Worm (Caenorhabditis elegans) whole organism, L4 larva: ENCODE measurements around the gene eral-1.

Source experiments
- F10B5.3 ChIP-seq: sonication (generic microtip); optimal IDR thresholded peaks from 2 replicates; lab custom pipeline; 2016; ENCODE audit warnings: mild to moderate bottlenecking, missing genetic modification characterization, missing compliant biosample characterization
- F37D6.2 ChIP-seq: sonication (generic microtip); optimal IDR thresholded peaks from 2 replicates; lab custom pipeline; 2016; ENCODE audit warnings: mild to moderate bottlenecking, missing genetic modification characterization, missing compliant biosample characterization
- F44E2.7 ChIP-seq: fragments of 200-800 bp; sonication (Bioruptor generic); IDR thresholded peaks from 2 replicates; pipeline ENCODE4 v2.1.2; 2022; ENCODE audit warnings: missing genetic modification characterization, missing compliant biosample characterization
- F49E8.2 ChIP-seq: sonication (generic microtip); optimal IDR thresholded peaks from 2 replicates; lab custom pipeline; 2016; ENCODE audit warnings: missing compliant biosample characterization, mild to moderate bottlenecking, missing genetic modification characterization, borderline replicate concordance
- Y48G9A.11 ChIP-seq: fragments of 200-800 bp; sonication (Bioruptor generic); IDR thresholded peaks from 2 replicates; pipeline ENCODE4 v1.3.6; 2022; ENCODE audit warnings: missing genetic modification reagents, missing genetic modification characterization, missing compliant biosample characterization
- aha-1 ChIP-seq: fragments of 150-350 bp; peaks from one replicate; lab custom pipeline; 2014; ENCODE audit warnings: missing biosample characterization, missing genetic modification characterization
- ces-1 ChIP-seq: fragments of 150-350 bp; sonication (generic microtip); optimal IDR thresholded peaks from 4 replicates; lab custom pipeline; 2014; ENCODE audit warnings: missing biosample characterization, missing genetic modification reagents, missing genetic modification characterization
- daf-8 ChIP-seq: fragments of 200-800 bp; sonication (Bioruptor generic); IDR thresholded peaks from 2 replicates; pipeline ENCODE4 v1.3.6; 2022; ENCODE audit warnings: missing genetic modification characterization, missing compliant biosample characterization
- dmd-8 ChIP-seq: fragments of 200-800 bp; sonication (Bioruptor generic); IDR thresholded peaks from 2 replicates; pipeline ENCODE4 v1.3.6; 2022; ENCODE audit warnings: missing genetic modification characterization, missing compliant biosample characterization
- dmd-9 ChIP-seq: fragments of 200-800 bp; sonication (Bioruptor generic); IDR thresholded peaks from 2 replicates; pipeline ENCODE4 v1.3.6; 2022; ENCODE audit warnings: missing genetic modification reagents, missing genetic modification characterization, missing compliant biosample characterization
- dpl-1 ChIP-seq: fragments of 150-350 bp; optimal IDR thresholded peaks from 2 replicates; lab custom pipeline; 2014; ENCODE audit warnings: missing biosample characterization, missing genetic modification reagents, missing genetic modification characterization
- egl-43 ChIP-seq: fragments of 200-800 bp; sonication (Bioruptor generic); IDR thresholded peaks from 2 replicates; pipeline ENCODE4 v1.3.6; 2022; ENCODE audit warnings: missing genetic modification reagents, missing genetic modification characterization, missing compliant biosample characterization
- hlh-30 ChIP-seq: sonication (generic microtip); optimal IDR thresholded peaks from 2 replicates; lab custom pipeline; 2017; ENCODE audit warnings: antibody characterized with exemption, mild to moderate bottlenecking, missing genetic modification characterization, missing compliant biosample characterization; ENCODE audit not compliant: insufficient read depth
- hmg-1.1 ChIP-seq: fragments of 200-800 bp; sonication (Bioruptor generic); IDR thresholded peaks from 2 replicates; pipeline ENCODE4 v1.3.6; 2022; ENCODE audit warnings: missing genetic modification reagents, missing genetic modification characterization, missing compliant biosample characterization
- lin-15B ChIP-seq: fragments of 150-350 bp; sonication (generic microtip); optimal IDR thresholded peaks from 3 replicates; lab custom pipeline; 2014; ENCODE audit warnings: missing biosample characterization, missing genetic modification characterization
- lir-3 ChIP-seq: sonication (generic microtip); optimal IDR thresholded peaks from 2 replicates; lab custom pipeline; 2016; ENCODE audit warnings: mild to moderate bottlenecking, missing genetic modification characterization, missing compliant biosample characterization
- madf-9 ChIP-seq: fragments of 200-800 bp; sonication (Bioruptor generic); conservative IDR thresholded peaks from 2 replicates; pipeline ENCODE4 v1.3.6; 2022; ENCODE audit warnings: missing genetic modification reagents, missing genetic modification characterization, missing compliant biosample characterization
- mdl-1 ChIP-seq, 2 experiments: fragments of 150-350 bp in 1 of 2; sonication (generic microtip) in 1 of 2; optimal IDR thresholded peaks; 2 replicates each; lab custom pipeline; 2014 to 2017; ENCODE audit warnings: missing biosample characterization in 2 of 2, missing genetic modification characterization in 2 of 2
- mes-2 ChIP-seq: sonication (generic microtip); optimal IDR thresholded peaks from 2 replicates; lab custom pipeline; 2016; ENCODE audit warnings: missing genotype, mild to moderate bottlenecking, missing genetic modification characterization, missing compliant biosample characterization; ENCODE audit not compliant: poor library complexity, severe bottlenecking
- mxl-3 ChIP-seq: fragments of 200-800 bp; sonication (Bioruptor generic); optimal IDR thresholded peaks from 2 replicates; lab custom pipeline; 2018; ENCODE audit warnings: mild to moderate bottlenecking, missing genetic modification characterization, missing compliant biosample characterization
- nhr-10 ChIP-seq: fragments of 150-350 bp; optimal IDR thresholded peaks from 2 replicates; lab custom pipeline; 2014; ENCODE audit warnings: missing biosample characterization, missing genetic modification characterization
- nhr-28 ChIP-seq: fragments of 150-350 bp; optimal IDR thresholded peaks from 2 replicates; lab custom pipeline; 2014; ENCODE audit warnings: missing biosample characterization, missing genetic modification characterization
- nhr-42 ChIP-seq: fragments of 200-800 bp; sonication (Bioruptor generic); IDR thresholded peaks from 2 replicates; pipeline ENCODE4 v1.3.6; 2022; ENCODE audit warnings: missing genetic modification characterization, missing compliant biosample characterization
- nhr-77 ChIP-seq: fragments of 150-350 bp; optimal IDR thresholded peaks from 2 replicates; lab custom pipeline; 2014; ENCODE audit warnings: missing biosample characterization, missing genetic modification characterization
- rbr-2 ChIP-seq: sonication (generic microtip); optimal IDR thresholded peaks from 2 replicates; lab custom pipeline; 2016; ENCODE audit warnings: missing genotype, missing genetic modification characterization, missing compliant biosample characterization
- snpc-1.2 ChIP-seq: fragments of 200-800 bp; sonication (Bioruptor generic); IDR thresholded peaks from 2 replicates; pipeline ENCODE4 v1.3.6; 2022; ENCODE audit warnings: missing genetic modification reagents, missing genetic modification characterization, missing compliant biosample characterization
- spr-1 ChIP-seq: sonication (generic microtip); optimal IDR thresholded peaks from 2 replicates; lab custom pipeline; 2016; ENCODE audit warnings: mild to moderate bottlenecking, missing genetic modification characterization, missing compliant biosample characterization
- spr-3 ChIP-seq: fragments of 200-800 bp; sonication (Bioruptor generic); optimal IDR thresholded peaks from 2 replicates; lab custom pipeline; 2018; ENCODE audit warnings: mild to moderate bottlenecking, missing genetic modification characterization, missing compliant biosample characterization
- unc-62 ChIP-seq, 3 experiments: fragments of 150-350 bp in 1 of 3; sonication (generic microtip); optimal IDR thresholded peaks in 2 of 3; peaks in 1 of 3; 1 replicate in 1 of 3; 2 replicates in 2 of 3; lab custom pipeline; 2014 to 2017; ENCODE audit warnings: missing biosample characterization in 3 of 3, missing genetic modification characterization in 3 of 3, missing genetic modification reagents in 3 of 3, missing genotype in 1 of 3
- zag-1 ChIP-seq: fragments of 150-350 bp; optimal IDR thresholded peaks from 2 replicates; lab custom pipeline; 2014; ENCODE audit warnings: missing biosample characterization, missing genetic modification characterization
- zfp-3 ChIP-seq: fragments of 200-800 bp; sonication (Bioruptor generic); conservative IDR thresholded peaks from 2 replicates; pipeline ENCODE4 v1.3.6; 2022; ENCODE audit warnings: missing genetic modification reagents, missing genetic modification characterization, missing compliant biosample characterization
- ztf-11 ChIP-seq: fragments of 150-350 bp; optimal IDR thresholded peaks from 2 replicates; lab custom pipeline; 2014; ENCODE audit warnings: missing biosample characterization, missing genetic modification characterization

Gene eral-1

DNA sequence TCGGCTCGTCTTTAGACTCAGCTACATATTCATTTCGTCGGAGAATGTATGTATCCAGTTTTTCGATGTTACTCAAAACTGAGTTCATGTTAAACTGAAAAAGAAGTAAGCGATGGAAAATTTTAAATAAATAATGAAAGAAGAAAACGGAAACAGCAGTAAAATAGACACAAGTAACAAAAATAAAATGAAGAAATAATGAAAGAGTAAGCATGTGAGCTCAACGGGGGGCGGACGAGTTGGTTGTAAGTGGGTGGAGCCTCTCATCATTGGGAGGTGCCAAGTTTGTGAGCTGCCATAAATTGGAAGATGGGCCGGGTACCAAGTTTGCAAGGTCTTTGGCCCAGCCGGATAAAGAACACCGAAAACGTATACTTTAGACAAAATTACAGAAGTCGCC is 6.1 kb downstream of the eral-1 start, which contains the start of gene wee-1.1:
Gene wee-1.1, minus strand, starts transcription at position 101 of the 400 bp plus-strand sequence.
- TF ChIP-seq dpl-1 (GFP tag; lab: Kevin White, UChicago) = no peak
- no peak for TF ChIP-seq F37D6.2 (tag; lab: Kevin White, UChicago)
- no peak for TF ChIP-seq ztf-11 (tag; lab: Kevin White, UChicago)
- TF ChIP-seq zag-1 (tag; lab: Kevin White, UChicago) = no peak
- no peak for TF ChIP-seq lir-3 (tag; lab: Kevin White, UChicago)

DNA sequence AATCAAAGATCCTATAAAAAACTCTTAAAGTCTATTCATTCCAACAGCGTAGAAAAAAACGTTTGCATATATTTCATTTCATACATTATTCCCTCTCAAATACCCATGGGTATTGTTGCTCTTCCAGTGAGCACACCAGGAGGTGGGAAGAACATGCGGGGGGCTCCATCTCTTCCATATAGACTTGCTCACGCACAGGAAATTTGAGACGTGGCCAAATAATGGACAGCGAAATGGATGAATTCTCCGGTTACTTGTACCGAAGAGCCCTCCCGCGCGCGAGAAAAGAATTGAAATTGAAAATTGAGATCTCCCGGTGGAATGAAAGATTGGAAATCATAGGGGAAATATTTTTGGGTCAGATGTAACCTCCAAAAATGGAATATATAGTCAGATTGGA is 11.9 kb downstream of the eral-1 start:
- TF ChIP-seq F10B5.3 (no peak), egl-43 (0 out of 2 replicates have a peak, but pooled peaks have one; percentile 11)

DNA sequence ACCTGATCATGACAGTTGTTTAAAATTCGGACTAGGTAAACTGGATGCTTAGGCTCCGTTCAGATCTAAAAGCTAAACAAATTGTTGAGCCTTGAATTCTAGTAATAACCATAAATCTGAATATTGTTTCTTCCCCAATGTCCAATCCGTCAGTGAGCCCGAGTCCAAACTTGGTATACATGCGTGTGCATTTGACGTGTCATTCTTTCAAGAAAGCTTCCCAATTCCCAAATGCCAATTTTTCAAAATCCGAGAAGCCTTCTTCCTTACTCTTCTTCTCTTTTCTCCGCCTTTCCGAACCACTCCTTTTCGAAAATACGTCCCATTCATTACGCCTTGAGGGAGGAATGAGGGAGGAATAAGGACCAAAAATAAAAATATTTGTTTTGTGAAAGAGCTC is 12.9 kb downstream of the eral-1 start:
- TF ChIP-seq hmg-1.1 (GFP tag; lab: Robert Waterston, UW) (0 out of 2 replicates have a peak, but pooled peaks have one; percentile 32), zag-1 (tag; lab: Kevin White, UChicago) (no peak)

DNA sequence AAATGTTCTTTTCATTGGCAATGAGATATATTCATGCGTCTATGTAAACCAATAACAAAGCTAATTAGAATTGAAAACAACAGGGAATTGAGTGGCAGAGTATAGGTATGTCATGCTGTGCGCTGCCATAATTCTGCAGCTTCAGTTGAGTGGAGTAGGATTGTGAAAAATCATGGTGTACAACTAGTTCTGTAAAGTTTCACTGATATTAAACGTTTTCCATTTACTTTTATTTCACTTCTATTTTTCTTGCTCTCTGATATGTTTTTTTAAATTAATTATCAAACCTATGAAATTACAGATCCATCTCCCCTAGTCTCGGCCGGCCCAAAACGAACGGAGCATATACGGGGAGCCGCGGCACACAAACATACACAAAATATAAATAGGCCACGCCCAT is 13.9 kb downstream of the eral-1 start, which contains the start of gene exc-7:
Gene exc-7, plus strand, starts transcription at position 301 of the 400 bp plus-strand sequence.
- no peak for TF ChIP-seq aha-1 (tag; lab: Kevin White, UChicago)
- no peak for TF ChIP-seq nhr-42 (GFP tag; lab: Robert Waterston, UW)
- no peak for TF ChIP-seq daf-8 (GFP tag; lab: Robert Waterston, UW)
- no peak for TF ChIP-seq dmd-8 (GFP tag; lab: Robert Waterston, UW)
- TF ChIP-seq zag-1 (tag; lab: Kevin White, UChicago) = no peak
- no peak for TF ChIP-seq Y48G9A.11 (GFP tag; lab: Robert Waterston, UW)
- peak in 1 of 2 experiments; percentile 83 for TF ChIP-seq unc-62 (GFP tag; optimal IDR thresholded peaks at IDR 0.05 in 1 of 2; lab: Kevin White, UChicago)
- no peak for TF ChIP-seq unc-62 (tag; optimal IDR thresholded peaks at IDR 0.05; lab: Kevin White, UChicago)
- no peak for TF ChIP-seq madf-9
- TF ChIP-seq, all 104 proteins: peak for 1

DNA sequence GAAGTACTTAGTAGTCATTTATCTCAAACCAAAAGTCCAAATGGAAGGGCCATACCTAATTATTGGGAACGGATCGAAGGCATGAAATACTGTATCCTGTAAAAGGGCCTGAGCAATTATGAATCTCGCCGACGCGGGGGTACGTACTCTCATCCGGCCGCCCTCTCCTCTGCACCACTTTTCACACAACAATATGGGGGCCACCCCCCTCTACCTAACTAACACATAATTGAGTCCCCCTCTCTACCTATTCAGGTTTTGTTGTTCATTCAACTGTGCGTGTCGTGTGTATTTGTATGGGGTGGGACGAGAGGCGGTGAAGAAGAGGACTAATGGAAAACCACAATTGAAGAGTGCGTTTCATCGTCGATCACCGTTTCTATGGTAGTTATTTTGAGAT is 15.2 kb downstream of the eral-1 start:
- TF ChIP-seq F44E2.7 (GFP tag; lab: Robert Waterston, UW) = 0 out of 2 replicates have a peak, but pooled peaks have one; percentile 43
- TF ChIP-seq mes-2 (tag; lab: Kevin White, UChicago) = peak; percentile 15
- TF ChIP-seq rbr-2 (tag; lab: Kevin White, UChicago) = peak; percentile 1
- TF ChIP-seq egl-43 = 0 out of 2 replicates have a peak, but pooled peaks have one; percentile 58
- no peak for TF ChIP-seq snpc-1.2
- no peak for TF ChIP-seq dmd-9 (GFP tag; lab: Robert Waterston, UW)
- TF ChIP-seq spr-1 (tag; lab: Kevin White, UChicago) = no peak
- no peak for TF ChIP-seq nhr-77 (tag; lab: Kevin White, UChicago)
- TF ChIP-seq F49E8.2 (tag; lab: Kevin White, UChicago) = no peak
- peak in 1 of 2 experiments; percentile 60 for TF ChIP-seq unc-62 (GFP tag; optimal IDR thresholded peaks at IDR 0.05 in 1 of 2; lab: Kevin White, UChicago)
- no peak for TF ChIP-seq unc-62 (tag; optimal IDR thresholded peaks at IDR 0.05; lab: Kevin White, UChicago)

DNA sequence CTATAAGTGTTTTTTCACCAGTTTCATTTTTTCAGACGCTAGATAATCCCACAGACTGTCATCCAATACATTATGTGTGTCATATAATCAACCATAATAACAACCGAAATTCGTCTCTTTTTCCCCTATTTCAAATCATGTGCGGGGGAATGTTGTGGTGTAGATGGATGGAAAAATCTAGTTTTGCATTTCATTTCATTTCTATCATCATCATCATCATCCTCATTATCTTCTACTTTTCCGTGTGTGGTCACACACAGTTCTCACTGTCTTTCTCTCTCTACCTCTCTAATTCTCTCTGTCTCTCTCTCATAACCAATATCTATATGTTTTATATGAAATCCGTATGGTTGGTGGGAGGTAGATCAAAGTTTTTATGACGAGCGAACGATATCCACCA is 16.2 kb downstream of the eral-1 start:
- TF ChIP-seq mxl-3 (peak; percentile 42), Y48G9A.11 (GFP tag; lab: Robert Waterston, UW) (no peak), unc-62 (GFP tag; optimal IDR thresholded peaks at IDR 0.05 in 1 of 2; lab: Kevin White, UChicago) (peak in 1 of 2 experiments; percentile 90), unc-62 (tag; optimal IDR thresholded peaks at IDR 0.05; lab: Kevin White, UChicago) (no peak), lin-15B (tag; lab: Kevin White, UChicago) (no peak), F44E2.7 (GFP tag; lab: Robert Waterston, UW) (no peak), nhr-10 (tag; lab: Kevin White, UChicago) (no peak), nhr-28 (peak; percentile 41), spr-3 (GFP tag; lab: Kevin White, UChicago) (no peak), hlh-30 (peak; percentile 59), mdl-1 (tag; optimal IDR thresholded peaks at IDR 0.05; lab: Kevin White, UChicago) (peak in 1 of 2 experiments; percentile 8), lir-3 (tag; lab: Kevin White, UChicago) (no peak), zfp-3 (GFP tag; lab: Robert Waterston, UW) (no peak), ces-1 (no peak)
